Worm (Caenorhabditis elegans) whole organism, L3 larva: ENCODE measurements around the gene W10G11.3.

Source experiments
- R02D3.7 ChIP-seq: fragments of 150-350 bp; optimal IDR thresholded peaks from 2 replicates; lab custom pipeline; 2014; ENCODE audit warnings: missing biosample characterization, missing genetic modification characterization
- aly-2 ChIP-seq: fragments of 150-350 bp; optimal IDR thresholded peaks from 2 replicates; lab custom pipeline; 2014; ENCODE audit warnings: missing biosample characterization, missing genetic modification characterization
- ceh-28 ChIP-seq: fragments of 150-350 bp; optimal IDR thresholded peaks from 2 replicates; lab custom pipeline; 2014; ENCODE audit warnings: missing biosample characterization, missing genetic modification reagents, missing genetic modification characterization
- ceh-82 ChIP-seq: fragments of 150-350 bp; optimal IDR thresholded peaks from 2 replicates; lab custom pipeline; 2014; ENCODE audit warnings: missing biosample characterization, missing genetic modification characterization
- ceh-9 ChIP-seq: sonication (generic microtip); optimal IDR thresholded peaks from 2 replicates; lab custom pipeline; 2018; ENCODE audit warnings: missing biosample characterization, missing genetic modification characterization
- daf-12 ChIP-seq: fragments of 150-350 bp; optimal IDR thresholded peaks from 2 replicates; lab custom pipeline; 2014; ENCODE audit warnings: missing biosample characterization, missing genetic modification reagents, missing genetic modification characterization
- egl-27 ChIP-seq: sonication (generic microtip); optimal IDR thresholded peaks from 4 replicates; lab custom pipeline; 2017; ENCODE audit warnings: missing biosample characterization, missing genetic modification reagents, missing genetic modification characterization
- elt-1 ChIP-seq: fragments of 150-350 bp; optimal IDR thresholded peaks from 2 replicates; lab custom pipeline; 2014; ENCODE audit warnings: missing biosample characterization, missing genetic modification characterization
- elt-3 ChIP-seq, 3 experiments: fragments of 150-350 bp in 1 of 3; sonication (generic microtip) in 2 of 3; optimal IDR thresholded peaks; 2 replicates in 2 of 3; 4 replicates in 1 of 3; lab custom pipeline; 2014 to 2017; ENCODE audit warnings: missing biosample characterization in 3 of 3, missing genetic modification characterization in 3 of 3
- eor-1 ChIP-seq, 2 experiments: fragments of 150-350 bp; optimal IDR thresholded peaks; 2 replicates each; lab custom pipeline; 2014 to 2018; ENCODE audit warnings: missing biosample characterization in 2 of 2, missing genetic modification characterization in 2 of 2
- fkh-10 ChIP-seq: sonication (generic microtip); optimal IDR thresholded peaks from 2 replicates; lab custom pipeline; 2017; ENCODE audit warnings: missing biosample characterization, missing genetic modification reagents, missing genetic modification characterization
- fkh-2 ChIP-seq: fragments of 150-350 bp; optimal IDR thresholded peaks from 2 replicates; lab custom pipeline; 2014; ENCODE audit warnings: missing biosample characterization, missing genetic modification reagents, missing genetic modification characterization
- fos-1 ChIP-seq: fragments of 150-350 bp; optimal IDR thresholded peaks from 2 replicates; lab custom pipeline; 2014; ENCODE audit warnings: missing biosample characterization, missing genetic modification characterization
- hmg-11 ChIP-seq: sonication (generic microtip); optimal IDR thresholded peaks from 2 replicates; lab custom pipeline; 2016; ENCODE audit warnings: missing genetic modification characterization, missing compliant biosample characterization
- jun-1 ChIP-seq: fragments of 150-350 bp; optimal IDR thresholded peaks from 2 replicates; lab custom pipeline; 2014; ENCODE audit warnings: missing biosample characterization, missing genetic modification reagents, missing genetic modification characterization
- lin-15B ChIP-seq: fragments of 150-350 bp; optimal IDR thresholded peaks from 2 replicates; lab custom pipeline; 2014; ENCODE audit warnings: missing biosample characterization, missing genetic modification characterization
- lin-39 ChIP-seq: fragments of 150-350 bp; optimal IDR thresholded peaks from 2 replicates; lab custom pipeline; 2018; ENCODE audit warnings: missing biosample characterization, missing genetic modification reagents, missing genetic modification characterization
- lsy-12 ChIP-seq: sonication (generic microtip); optimal IDR thresholded peaks from 2 replicates; lab custom pipeline; 2016; ENCODE audit warnings: mild to moderate bottlenecking, missing genetic modification characterization, missing compliant biosample characterization
- mdl-1 ChIP-seq: fragments of 150-350 bp; optimal IDR thresholded peaks from 2 replicates; lab custom pipeline; 2014; ENCODE audit warnings: missing biosample characterization, missing genetic modification characterization
- mml-1 ChIP-seq: fragments of 150-350 bp; sonication (generic microtip); optimal IDR thresholded peaks from 3 replicates; lab custom pipeline; 2014; ENCODE audit warnings: missing biosample characterization, missing genetic modification characterization
- nhr-11 ChIP-seq: fragments of 150-350 bp; optimal IDR thresholded peaks from 2 replicates; lab custom pipeline; 2014; ENCODE audit warnings: missing biosample characterization, missing genetic modification characterization
- nhr-12 ChIP-seq: fragments of 150-350 bp; optimal IDR thresholded peaks from 2 replicates; lab custom pipeline; 2014; ENCODE audit warnings: missing biosample characterization, missing genetic modification characterization
- nhr-23 ChIP-seq: fragments of 150-350 bp; optimal IDR thresholded peaks from 2 replicates; lab custom pipeline; 2014; ENCODE audit warnings: missing biosample characterization, missing genetic modification reagents, missing genetic modification characterization
- nhr-237 ChIP-seq: fragments of 150-350 bp; optimal IDR thresholded peaks from 2 replicates; lab custom pipeline; 2014; ENCODE audit warnings: missing biosample characterization, missing genetic modification characterization
- nhr-28 ChIP-seq: fragments of 150-350 bp; optimal IDR thresholded peaks from 2 replicates; lab custom pipeline; 2014; ENCODE audit warnings: missing biosample characterization, missing genetic modification characterization
- nhr-43 ChIP-seq: sonication (generic microtip); optimal IDR thresholded peaks from 2 replicates; lab custom pipeline; 2016; ENCODE audit warnings: mild to moderate bottlenecking, missing genetic modification characterization, missing compliant biosample characterization; ENCODE audit not compliant: poor library complexity, severe bottlenecking
- nhr-67 ChIP-seq: fragments of 150-350 bp; optimal IDR thresholded peaks from 2 replicates; lab custom pipeline; 2014; ENCODE audit warnings: missing biosample characterization, missing genetic modification characterization
- nhr-76 ChIP-seq: fragments of 150-350 bp; sonication (generic microtip); optimal IDR thresholded peaks from 5 replicates; lab custom pipeline; 2014; ENCODE audit warnings: missing biosample characterization, missing genetic modification characterization
- nhr-77 ChIP-seq: fragments of 150-350 bp; optimal IDR thresholded peaks from 2 replicates; lab custom pipeline; 2014; ENCODE audit warnings: missing biosample characterization, missing genetic modification characterization
- pha-4 ChIP-seq: fragments of 150-350 bp; optimal IDR thresholded peaks from 2 replicates; lab custom pipeline; 2014; ENCODE audit warnings: missing biosample characterization, missing genetic modification reagents, missing genetic modification characterization
- sea-2 ChIP-seq: fragments of 150-350 bp; sonication (generic microtip); optimal IDR thresholded peaks from 4 replicates; lab custom pipeline; 2014; ENCODE audit warnings: missing biosample characterization, missing genetic modification reagents, missing genetic modification characterization
- snpc-4 ChIP-seq: fragments of 150-350 bp; optimal IDR thresholded peaks from 2 replicates; lab custom pipeline; 2014; ENCODE audit warnings: missing biosample characterization, missing genetic modification characterization
- unc-39 ChIP-seq: sonication (generic microtip); optimal IDR thresholded peaks from 4 replicates; lab custom pipeline; 2017; ENCODE audit warnings: missing biosample characterization, missing genetic modification characterization
- zag-1 ChIP-seq: fragments of 150-350 bp; optimal IDR thresholded peaks from 2 replicates; lab custom pipeline; 2014; ENCODE audit warnings: missing biosample characterization, missing genetic modification characterization
- ztf-11 ChIP-seq: fragments of 150-350 bp; optimal IDR thresholded peaks from 2 replicates; lab custom pipeline; 2014; ENCODE audit warnings: missing biosample characterization, missing genetic modification characterization

The W10G11.3 gene

ce11 chrII:3579767-3580166 lies 17.4 kb upstream of the W10G11.3 start, which contains the start of gene clec-134:
clec-134 (plus strand) TSS chrII:3580067.
- TF ChIP-seq nhr-67 (tag; lab: Kevin White, UChicago) (no peak), snpc-4 (tag; lab: Kevin White, UChicago) (no peak), ceh-9 (no peak), nhr-23 (tag; lab: Kevin White, UChicago) (no peak), nhr-43 (tag; lab: Kevin White, UChicago) (no peak), nhr-76 (tag; lab: Kevin White, UChicago) (no peak), nhr-237 (tag; lab: Kevin White, UChicago) (no peak), R02D3.7 (tag; lab: Kevin White, UChicago) (no peak), ceh-28 (no peak), nhr-28 (no peak), fos-1 (tag; lab: Kevin White, UChicago) (no peak)
- TF ChIP-seq, all 47 proteins: peak for 0

ce11 chrII:3578121-3578520 lies 15.8 kb upstream of the W10G11.3 start, which contains the start of gene clec-133:
clec-133 (plus strand) TSS chrII:3578421.
- TF ChIP-seq nhr-76 (tag; lab: Kevin White, UChicago): no peak
- no peak for TF ChIP-seq nhr-237 (tag; lab: Kevin White, UChicago)
- no peak for TF ChIP-seq daf-12 (tag; lab: Kevin White, UChicago)
- no peak for TF ChIP-seq aly-2 (tag; lab: Kevin White, UChicago)
- TF ChIP-seq egl-27 (tag; lab: Kevin White, UChicago): no peak
- no peak for TF ChIP-seq nhr-12
- TF ChIP-seq fkh-2 (tag; lab: Kevin White, UChicago): no peak
- TF ChIP-seq ceh-28: no peak
- no peak for TF ChIP-seq mdl-1
- no peak for TF ChIP-seq nhr-77 (tag; lab: Kevin White, UChicago)
- no peak for TF ChIP-seq sea-2 (GFP tag; lab: Kevin White, UChicago)
- no peak for TF ChIP-seq ceh-9
- no peak for TF ChIP-seq nhr-28
- no peak for TF ChIP-seq ceh-82
- TF ChIP-seq, all 47 proteins: peak for 0

ce11 chrII:3576742-3577141 lies 14.4 kb upstream of the W10G11.3 start, which contains the start of gene clec-132:
clec-132 (plus strand) TSS chrII:3577042.
- TF ChIP-seq lin-39 (tag; lab: Kevin White, UChicago) (no peak), pha-4 (tag; lab: Kevin White, UChicago) (no peak), egl-27 (tag; lab: Kevin White, UChicago) (no peak), lsy-12 (no peak), snpc-4 (tag; lab: Kevin White, UChicago) (no peak), unc-39 (tag; lab: Kevin White, UChicago) (no peak), nhr-11 (no peak), elt-1 (no peak), zag-1 (tag; lab: Kevin White, UChicago) (no peak), nhr-67 (tag; lab: Kevin White, UChicago) (no peak), lin-15B (no peak), aly-2 (tag; lab: Kevin White, UChicago) (no peak), nhr-23 (tag; lab: Kevin White, UChicago) (no peak)

- TF ChIP-seq ceh-82 (no peak), nhr-76 (tag; lab: Kevin White, UChicago) (no peak), ztf-11 (tag; lab: Kevin White, UChicago) (no peak), unc-39 (tag; lab: Kevin White, UChicago) (no peak)
Observed at ce11 chrII:3573255-3573654, 10.9 kb upstream of the W10G11.3 start, which contains the start of gene clec-130. clec-130 (plus strand) TSS chrII:3573555.

ce11 chrII:3570927-3571538 lies 8.7 kb upstream of the W10G11.3 start, which contains the start of the genes clec-128 and clec-129:
clec-128 (minus strand) TSS chrII:3571027.
clec-129 (plus strand) TSS chrII:3571488.
- TF ChIP-seq fkh-10 (GFP tag; lab: Kevin White, UChicago) (no peak), ceh-28 (no peak)

ce11 chrII:3569118-3569517 lies 6.8 kb upstream of the W10G11.3 start, which contains the start of gene clec-127:
clec-127 (minus strand) TSS chrII:3569218.
- TF ChIP-seq nhr-237 (tag; lab: Kevin White, UChicago): no peak
- no peak for TF ChIP-seq jun-1 (tag; lab: Kevin White, UChicago)
- TF ChIP-seq unc-39 (tag; lab: Kevin White, UChicago): no peak
- TF ChIP-seq ceh-9: no peak
- no peak for TF ChIP-seq eor-1 (tag; optimal IDR thresholded peaks at IDR 0.05; lab: Kevin White, UChicago)
- no peak for TF ChIP-seq egl-27 (tag; lab: Kevin White, UChicago)
- TF ChIP-seq elt-3 (tag; optimal IDR thresholded peaks at IDR 0.05; lab: Kevin White, UChicago): no peak
- no peak for TF ChIP-seq mml-1 (tag; lab: Kevin White, UChicago)
- TF ChIP-seq hmg-11 (tag; lab: Kevin White, UChicago): no peak
- no peak for TF ChIP-seq lin-15B
